Worm (Caenorhabditis elegans): ENCODE measurements around the gene ctf-4.

Gene ctf-4

ce11 chrV:10998797-10999196 is 33.5 kb upstream of the ctf-4 start, which contains the start of gene F53B7.7:
Gene F53B7.7, plus strand, starts transcription at chrV:10999097.
- TF ChIP-seq ceh-2 (tag; optimal IDR thresholded peaks at IDR 0.05) (no peak), nhr-11 (tag; optimal IDR thresholded peaks at IDR 0.05) (no peak), ceh-18 (tag; optimal IDR thresholded peaks at IDR 0.05) (no peak), hlh-6 (tag; optimal IDR thresholded peaks at IDR 0.05) (no peak), unc-3 (GFP tag; conservative IDR thresholded peaks at IDR 0.05) (no peak), unc-3 (tag; optimal IDR thresholded peaks at IDR 0.05) (no peak), ceh-14 (tag; optimal IDR thresholded peaks at IDR 0.05) (no peak), lim-6 (tag; optimal IDR thresholded peaks at IDR 0.05) (no peak), fkh-6 (tag; optimal IDR thresholded peaks at IDR 0.05) (no peak), ceh-6 (GFP tag; optimal IDR thresholded peaks at IDR 0.05) (no peak), pag-3 (tag; optimal IDR thresholded peaks at IDR 0.05; ENCODE audit: borderline replicate concordance) (no peak), ceh-30 (tag; optimal IDR thresholded peaks at IDR 0.05) (no peak), ceh-24 (tag; optimal IDR thresholded peaks at IDR 0.05) (no peak), ttx-3 (tag; optimal IDR thresholded peaks at IDR 0.05) (no peak), lin-11 (tag; optimal IDR thresholded peaks at IDR 0.05) (no peak), nfya-1 (tag; optimal IDR thresholded peaks at IDR 0.05) (no peak), pqm-1 (tag; optimal IDR thresholded peaks at IDR 0.05) (no peak), hlh-30 (tag; optimal IDR thresholded peaks at IDR 0.05; ENCODE audit: insufficient read depth) (no peak), ceh-31 (tag; optimal IDR thresholded peaks at IDR 0.05) (no peak), npax-4 (tag; optimal IDR thresholded peaks at IDR 0.05) (no peak)

- TF ChIP-seq pros-1 (tag; optimal IDR thresholded peaks at IDR 0.05) (no peak), ceh-34 (tag; optimal IDR thresholded peaks at IDR 0.05) (no peak), hlh-30 (tag; optimal IDR thresholded peaks at IDR 0.05; ENCODE audit: insufficient read depth) (no peak), fkh-10 (GFP tag; optimal IDR thresholded peaks at IDR 0.05) (no peak), nfya-1 (tag; optimal IDR thresholded peaks at IDR 0.05) (no peak), T23F11.4 (GFP tag; optimal IDR thresholded peaks at IDR 0.05) (no peak), ceh-45 (GFP tag; IDR thresholded peaks at IDR 0.05) (no peak)
Observed at ce11 chrV:10991789-10992188, 26.4 kb upstream of the ctf-4 start, which contains the start of gene frpr-9. Gene frpr-9, plus strand, starts transcription at chrV:10992089.

- no peak for TF ChIP-seq ref-2 (tag; optimal IDR thresholded peaks at IDR 0.05)
Observed at ce11 chrV:10981113-10981512, 15.8 kb upstream of the ctf-4 start, which contains the start of gene fig-1. Gene fig-1, minus strand, starts transcription at chrV:10981213.

ce11 chrV:10975091-10975490 is 9.8 kb upstream of the ctf-4 start:
- TF ChIP-seq fkh-10 (GFP tag; optimal IDR thresholded peaks at IDR 0.05) (no peak), T23F11.4 (GFP tag; optimal IDR thresholded peaks at IDR 0.05) (no peak), ceh-24 (tag; optimal IDR thresholded peaks at IDR 0.05) (no peak), ttx-3 (tag; optimal IDR thresholded peaks at IDR 0.05) (no peak), lim-6 (tag; optimal IDR thresholded peaks at IDR 0.05) (no peak)

- TF ChIP-seq pros-1 (tag; optimal IDR thresholded peaks at IDR 0.05) (no peak), unc-42 (tag; optimal IDR thresholded peaks at IDR 0.05) (no peak), hlh-8 (tag; optimal IDR thresholded peaks at IDR 0.05) (no peak), lim-6 (tag; optimal IDR thresholded peaks at IDR 0.05) (no peak), dmd-4 (tag; optimal IDR thresholded peaks at IDR 0.05; ENCODE audit: borderline replicate concordance) (no peak), ahr-1 (tag; optimal IDR thresholded peaks at IDR 0.05) (no peak)
Observed at ce11 chrV:10970930-10971329, 5.6 kb upstream of the ctf-4 start.

- no peak for TF ChIP-seq eyg-1 (tag; optimal IDR thresholded peaks at IDR 0.05)
- no peak for TF ChIP-seq pag-3 (tag; optimal IDR thresholded peaks at IDR 0.05; ENCODE audit: borderline replicate concordance)
- TF ChIP-seq C08G9.2 (tag; optimal IDR thresholded peaks at IDR 0.05) = no peak
- TF ChIP-seq npax-4 (tag; optimal IDR thresholded peaks at IDR 0.05) = no peak
- no peak for TF ChIP-seq che-1 (tag; optimal IDR thresholded peaks at IDR 0.05)
Observed at ce11 chrV:10970070-10970469, 4.7 kb upstream of the ctf-4 start, which contains the start of gene F17C11.22. Gene F17C11.22, minus strand, starts transcription at chrV:10970170.
